Worm (Caenorhabditis elegans) whole organism, early embryonic: ENCODE results near the gene nbs-1.

Experiments
- B0310.2 ChIP-seq: sonication (generic microtip); optimal IDR thresholded peaks from 2 replicates; lab custom pipeline; 2016; ENCODE audit warnings: mild to moderate bottlenecking, missing genetic modification characterization, missing compliant biosample characterization
- F13C5.2 ChIP-seq: sonication (generic microtip); optimal IDR thresholded peaks from 2 replicates; lab custom pipeline; 2017; ENCODE audit warnings: mild to moderate bottlenecking, missing genetic modification characterization, inconsistent platforms, missing compliant biosample characterization
- aly-1 ChIP-seq: sonication (generic microtip); optimal IDR thresholded peaks from 2 replicates; lab custom pipeline; 2016; ENCODE audit warnings: missing genetic modification characterization, missing compliant biosample characterization
- ama-1 ChIP-seq: fragments of 150-350 bp; optimal IDR thresholded peaks from 2 replicates; lab custom pipeline; 2014
- ceh-13 ChIP-seq: fragments of 200-800 bp; sonication (Bioruptor generic); optimal IDR thresholded peaks from 2 replicates; lab custom pipeline; 2018; ENCODE audit warnings: mild to moderate bottlenecking, missing genetic modification characterization, missing compliant biosample characterization
- ceh-36 ChIP-seq: sonication (generic microtip); optimal IDR thresholded peaks from 2 replicates; lab custom pipeline; 2016; ENCODE audit warnings: missing genetic modification characterization, inconsistent platforms, missing compliant biosample characterization
- ets-7 ChIP-seq: sonication (generic microtip); optimal IDR thresholded peaks from 2 replicates; lab custom pipeline; 2016; ENCODE audit warnings: missing genotype, missing genetic modification characterization, missing compliant biosample characterization
- flt-1 ChIP-seq: fragments of 200-800 bp; sonication (Bioruptor generic); IDR thresholded peaks from 2 replicates; pipeline ENCODE4 v1.3.6; 2022; ENCODE audit warnings: missing genetic modification characterization, missing compliant biosample characterization
- hmbx-1 ChIP-seq: sonication (generic microtip); optimal IDR thresholded peaks from 2 replicates; lab custom pipeline; 2016; ENCODE audit warnings: mild to moderate bottlenecking, missing genetic modification characterization, missing compliant biosample characterization
- hmg-4 ChIP-seq: fragments of 200-800 bp; sonication (Bioruptor generic); optimal IDR thresholded peaks from 2 replicates; lab custom pipeline; 2018; ENCODE audit warnings: mild to moderate bottlenecking, missing genetic modification characterization, missing compliant biosample characterization
- hnd-1 ChIP-seq: sonication (generic microtip); optimal IDR thresholded peaks from 2 replicates; lab custom pipeline; 2016; ENCODE audit warnings: missing genetic modification characterization, missing compliant biosample characterization
- pes-1 ChIP-seq: fragments of 200-800 bp; sonication (Bioruptor generic); IDR thresholded peaks from 2 replicates; pipeline ENCODE4 v1.3.6; 2022; ENCODE audit warnings: missing genetic modification reagents, missing genetic modification characterization, missing compliant biosample characterization
- scrt-1 ChIP-seq: fragments of 200-800 bp; sonication (Bioruptor generic); IDR thresholded peaks from 2 replicates; pipeline ENCODE4 v1.3.6; 2022; ENCODE audit warnings: missing genetic modification characterization, missing compliant biosample characterization
- sea-1 ChIP-seq: fragments of 200-800 bp; sonication (Bioruptor generic); conservative IDR thresholded peaks from 2 replicates; pipeline ENCODE4 v1.3.6; 2022; ENCODE audit warnings: missing genetic modification characterization, missing compliant biosample characterization
- tbx-11 ChIP-seq: fragments of 200-800 bp; sonication (Bioruptor generic); IDR thresholded peaks from 2 replicates; pipeline ENCODE4 v1.3.6; 2022; ENCODE audit warnings: missing genetic modification characterization, missing compliant biosample characterization
- tbx-37 ChIP-seq: fragments of 200-800 bp; sonication (Bioruptor generic); conservative IDR thresholded peaks from 2 replicates; pipeline ENCODE4 v1.3.6; 2022; ENCODE audit warnings: missing genetic modification reagents, missing genetic modification characterization, missing compliant biosample characterization
- tra-4 ChIP-seq: sonication (generic microtip); optimal IDR thresholded peaks from 2 replicates; lab custom pipeline; 2017; ENCODE audit warnings: missing genetic modification characterization, missing compliant biosample characterization

Gene nbs-1

ce11 chrII:11096233-11096632 is at the start of gene nbs-1:
TSS of gene nbs-1 (minus strand) at chrII:11096478.
- TF ChIP-seq aly-1 (no peak), ets-7 (tag; lab: Kevin White, UChicago) (no peak), flt-1 (GFP tag; lab: Robert Waterston, UW) (no peak), scrt-1 (GFP tag; lab: Robert Waterston, UW) (no peak), hmg-4 (GFP tag; lab: Kevin White, UChicago) (no peak), B0310.2 (no peak), hnd-1 (tag; lab: Kevin White, UChicago) (no peak), tbx-11 (GFP tag; lab: Robert Waterston, UW) (no peak), pes-1 (GFP tag; lab: Robert Waterston, UW) (no peak), hmbx-1 (tag; lab: Kevin White, UChicago) (no peak), ama-1 (no peak), ceh-13 (GFP tag; lab: Kevin White, UChicago) (no peak), tra-4 (tag; lab: Kevin White, UChicago) (no peak), tbx-37 (GFP tag; lab: Robert Waterston, UW) (no peak), sea-1 (GFP tag; lab: Robert Waterston, UW) (no peak)

- TF ChIP-seq F13C5.2 (tag; lab: Kevin White, UChicago) (no peak), aly-1 (no peak), flt-1 (GFP tag; lab: Robert Waterston, UW) (no peak), tbx-11 (GFP tag; lab: Robert Waterston, UW) (no peak), hmg-4 (GFP tag; lab: Kevin White, UChicago) (no peak), ama-1 (no peak), pes-1 (GFP tag; lab: Robert Waterston, UW) (no peak), hmbx-1 (tag; lab: Kevin White, UChicago) (no peak), tbx-37 (GFP tag; lab: Robert Waterston, UW) (no peak), ets-7 (tag; lab: Kevin White, UChicago) (no peak), scrt-1 (GFP tag; lab: Robert Waterston, UW) (no peak), sea-1 (GFP tag; lab: Robert Waterston, UW) (no peak), ceh-13 (GFP tag; lab: Kevin White, UChicago) (no peak), tra-4 (tag; lab: Kevin White, UChicago) (no peak)
Observed at ce11 chrII:11142571-11142970, 46.3 kb upstream of the nbs-1 start, which contains the start of gene arrd-6. TSS of gene arrd-6 (plus strand) at chrII:11142739.

- TF ChIP-seq hmg-4 (GFP tag; lab: Kevin White, UChicago) (no peak), F13C5.2 (tag; lab: Kevin White, UChicago) (no peak), tra-4 (tag; lab: Kevin White, UChicago) (no peak), B0310.2 (no peak), flt-1 (GFP tag; lab: Robert Waterston, UW) (no peak), ets-7 (tag; lab: Kevin White, UChicago) (no peak), pes-1 (GFP tag; lab: Robert Waterston, UW) (no peak), hmbx-1 (tag; lab: Kevin White, UChicago) (no peak), scrt-1 (GFP tag; lab: Robert Waterston, UW) (no peak), aly-1 (no peak), tbx-37 (GFP tag; lab: Robert Waterston, UW) (no peak), ceh-36 (no peak), tbx-11 (GFP tag; lab: Robert Waterston, UW) (no peak), sea-1 (GFP tag; lab: Robert Waterston, UW) (no peak), ama-1 (no peak), ceh-13 (GFP tag; lab: Kevin White, UChicago) (no peak), hnd-1 (tag; lab: Kevin White, UChicago) (no peak)
Observed at ce11 chrII:11140140-11140539, 43.9 kb upstream of the nbs-1 start, which contains the start of gene F40F8.4. TSS of gene F40F8.4 (minus strand) at chrII:11140240.

ce11 chrII:11135773-11136172 is 39.5 kb upstream of the nbs-1 start:
- no peak for TF ChIP-seq hnd-1 (tag; lab: Kevin White, UChicago)
- TF ChIP-seq ama-1: no peak
- TF ChIP-seq B0310.2: no peak
- no peak for TF ChIP-seq tbx-37 (GFP tag; lab: Robert Waterston, UW)
- TF ChIP-seq hmg-4 (GFP tag; lab: Kevin White, UChicago): no peak
- no peak for TF ChIP-seq ets-7 (tag; lab: Kevin White, UChicago)
- no peak for TF ChIP-seq flt-1 (GFP tag; lab: Robert Waterston, UW)
- TF ChIP-seq pes-1 (GFP tag; lab: Robert Waterston, UW): no peak
- no peak for TF ChIP-seq sea-1 (GFP tag; lab: Robert Waterston, UW)
- no peak for TF ChIP-seq aly-1
- no peak for TF ChIP-seq ceh-13 (GFP tag; lab: Kevin White, UChicago)
- no peak for TF ChIP-seq tra-4 (tag; lab: Kevin White, UChicago)
- TF ChIP-seq tbx-11 (GFP tag; lab: Robert Waterston, UW): no peak
- TF ChIP-seq F13C5.2 (tag; lab: Kevin White, UChicago): no peak
- TF ChIP-seq ceh-36: no peak
- no peak for TF ChIP-seq scrt-1 (GFP tag; lab: Robert Waterston, UW)
- TF ChIP-seq hmbx-1 (tag; lab: Kevin White, UChicago): no peak

ce11 chrII:11134828-11135227 is 38.5 kb upstream of the nbs-1 start, which contains the start of gene F40F8.5:
TSS of gene F40F8.5 (minus strand) at chrII:11134928.
- TF ChIP-seq hnd-1 (tag; lab: Kevin White, UChicago) (no peak), B0310.2 (no peak), F13C5.2 (tag; lab: Kevin White, UChicago) (no peak), aly-1 (no peak), tbx-11 (GFP tag; lab: Robert Waterston, UW) (no peak), ceh-13 (GFP tag; lab: Kevin White, UChicago) (no peak), pes-1 (GFP tag; lab: Robert Waterston, UW) (no peak), hmbx-1 (tag; lab: Kevin White, UChicago) (no peak), scrt-1 (GFP tag; lab: Robert Waterston, UW) (no peak), ceh-36 (no peak), ets-7 (tag; lab: Kevin White, UChicago) (no peak), tra-4 (tag; lab: Kevin White, UChicago) (no peak), hmg-4 (GFP tag; lab: Kevin White, UChicago) (no peak), flt-1 (GFP tag; lab: Robert Waterston, UW) (no peak), tbx-37 (GFP tag; lab: Robert Waterston, UW) (no peak), sea-1 (GFP tag; lab: Robert Waterston, UW) (no peak), ama-1 (no peak)

- TF ChIP-seq hnd-1 (tag; lab: Kevin White, UChicago): no peak
- no peak for TF ChIP-seq sea-1 (GFP tag; lab: Robert Waterston, UW)
- no peak for TF ChIP-seq ceh-36
- no peak for TF ChIP-seq B0310.2
- TF ChIP-seq flt-1 (GFP tag; lab: Robert Waterston, UW): no peak
- no peak for TF ChIP-seq ets-7 (tag; lab: Kevin White, UChicago)
Observed at ce11 chrII:11132542-11132941, 36.3 kb upstream of the nbs-1 start, which contains the start of gene F40F8.11. TSS of gene F40F8.11 (minus strand) at chrII:11132590.
